Worm (Caenorhabditis elegans) whole organism, midembryonic: ENCODE results near the gene F45E1.1.

Experiments used
- T22C8.4 ChIP-seq: fragments of 200-800 bp; sonication (Bioruptor generic); IDR thresholded peaks from 2 replicates; pipeline ENCODE4 v1.3.6; 2022; ENCODE audit warnings: missing genetic modification characterization, missing compliant biosample characterization
- cog-1 ChIP-seq: sonication (generic microtip); optimal IDR thresholded peaks from 2 replicates; lab custom pipeline; 2016; ENCODE audit warnings: missing genetic modification characterization, missing compliant biosample characterization
- flt-1 ChIP-seq: fragments of 200-800 bp; sonication (Bioruptor generic); IDR thresholded peaks from 2 replicates; pipeline ENCODE4 v1.3.6; 2022; ENCODE audit warnings: missing genetic modification characterization, missing compliant biosample characterization
- klf-2 ChIP-seq: fragments of 200-800 bp; sonication (Bioruptor generic); conservative IDR thresholded peaks from 2 replicates; pipeline ENCODE4 v1.3.6; 2022; ENCODE audit warnings: missing genetic modification reagents, missing genetic modification characterization, missing compliant biosample characterization
- med-1 ChIP-seq: sonication (generic microtip); optimal IDR thresholded peaks from 2 replicates; lab custom pipeline; 2017; ENCODE audit warnings: missing genetic modification characterization, mild to moderate bottlenecking, missing compliant biosample characterization, antibody characterized with exemption, missing genetic modification reagents; ENCODE audit not compliant: insufficient read depth
- ref-1 ChIP-seq: fragments of 200-800 bp; sonication (Bioruptor generic); conservative IDR thresholded peaks from 2 replicates; pipeline ENCODE4 v1.3.6; 2022; ENCODE audit warnings: missing genetic modification reagents, missing genetic modification characterization, missing compliant biosample characterization
- tab-1 ChIP-seq: fragments of 200-800 bp; sonication (Bioruptor generic); IDR thresholded peaks from 2 replicates; pipeline ENCODE4 v1.3.6; 2022; ENCODE audit warnings: missing genetic modification characterization, missing compliant biosample characterization
- ztf-23 ChIP-seq: fragments of 200-800 bp; sonication (Bioruptor generic); IDR thresholded peaks from 2 replicates; pipeline ENCODE4 v1.3.6; 2022; ENCODE audit warnings: missing genetic modification reagents, missing genetic modification characterization, missing compliant biosample characterization
- ztf-29 ChIP-seq: fragments of 200-800 bp; sonication (Bioruptor generic); IDR thresholded peaks from 2 replicates; pipeline ENCODE4 v1.3.6; 2022; ENCODE audit warnings: missing genetic modification reagents, missing genetic modification characterization, missing compliant biosample characterization

F45E1.1 gene

DNA sequence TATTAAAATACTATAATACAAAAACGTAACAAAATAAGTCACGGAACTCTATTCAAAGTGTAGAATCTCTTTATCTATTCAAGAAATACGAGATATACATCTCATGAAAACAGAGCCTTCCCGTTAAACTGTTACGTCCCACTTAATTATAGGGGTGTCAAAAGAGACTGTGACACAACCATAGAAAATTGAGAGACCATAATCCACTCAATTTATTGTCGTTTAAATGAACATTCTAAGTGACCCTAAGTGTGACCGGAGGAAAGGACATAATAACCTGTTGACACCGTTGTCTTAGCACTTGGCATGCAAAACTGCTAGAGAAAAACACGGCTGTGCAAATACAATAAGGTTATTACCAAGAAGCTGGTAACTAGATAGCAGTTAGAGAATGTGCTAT lies 34.9 kb upstream of the F45E1.1 start:
- no peak for TF ChIP-seq med-1 (GFP tag; lab: Kevin White, UChicago)
- TF ChIP-seq klf-2 (GFP tag; lab: Robert Waterston, UW), result no peak
- no peak for TF ChIP-seq ztf-23 (GFP tag; lab: Robert Waterston, UW)
- no peak for TF ChIP-seq T22C8.4
- no peak for TF ChIP-seq ztf-29 (GFP tag; lab: Robert Waterston, UW)
- no peak for TF ChIP-seq tab-1
- TF ChIP-seq cog-1 (tag; lab: Kevin White, UChicago), result no peak
- TF ChIP-seq ref-1, result no peak
- no peak for TF ChIP-seq flt-1

- TF ChIP-seq T22C8.4 (no peak), med-1 (GFP tag; lab: Kevin White, UChicago) (no peak), cog-1 (tag; lab: Kevin White, UChicago) (no peak), tab-1 (no peak), flt-1 (no peak), ref-1 (no peak), klf-2 (GFP tag; lab: Robert Waterston, UW) (no peak), ztf-29 (GFP tag; lab: Robert Waterston, UW) (no peak), ztf-23 (GFP tag; lab: Robert Waterston, UW) (no peak)
These were observed 27.7 kb upstream of the F45E1.1 start for ce11 chrX:7975741-7976140.

DNA sequence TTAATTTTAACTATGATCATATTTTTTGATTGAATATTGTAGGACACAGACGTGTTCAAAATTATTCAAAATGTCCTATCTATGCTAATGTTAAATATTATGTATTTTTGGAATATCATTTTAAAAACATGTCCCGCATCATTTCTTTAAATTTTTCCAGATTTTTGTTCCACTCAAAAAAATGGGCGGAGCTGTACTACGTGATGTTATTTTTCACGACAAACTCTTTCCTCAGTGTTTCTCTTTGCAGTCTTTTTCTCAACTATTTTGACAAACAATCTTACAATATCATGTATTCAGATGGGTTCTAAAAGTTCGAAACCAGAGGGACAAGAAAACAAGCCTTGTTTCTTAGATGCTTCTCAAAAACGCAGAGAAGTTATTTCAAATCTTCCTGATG lies 27.1 kb upstream of the F45E1.1 start, which contains the start of gene F45E1.5:
Gene F45E1.5, plus strand, starts transcription at position 301 of the 400 bp plus-strand sequence.
- TF ChIP-seq T22C8.4, result no peak
- TF ChIP-seq ztf-23 (GFP tag; lab: Robert Waterston, UW), result no peak
- no peak for TF ChIP-seq ztf-29 (GFP tag; lab: Robert Waterston, UW)
- no peak for TF ChIP-seq cog-1 (tag; lab: Kevin White, UChicago)
- TF ChIP-seq tab-1, result no peak
- TF ChIP-seq med-1 (GFP tag; lab: Kevin White, UChicago), result no peak
- TF ChIP-seq klf-2 (GFP tag; lab: Robert Waterston, UW), result no peak
- TF ChIP-seq flt-1, result no peak
- TF ChIP-seq ref-1, result no peak

DNA sequence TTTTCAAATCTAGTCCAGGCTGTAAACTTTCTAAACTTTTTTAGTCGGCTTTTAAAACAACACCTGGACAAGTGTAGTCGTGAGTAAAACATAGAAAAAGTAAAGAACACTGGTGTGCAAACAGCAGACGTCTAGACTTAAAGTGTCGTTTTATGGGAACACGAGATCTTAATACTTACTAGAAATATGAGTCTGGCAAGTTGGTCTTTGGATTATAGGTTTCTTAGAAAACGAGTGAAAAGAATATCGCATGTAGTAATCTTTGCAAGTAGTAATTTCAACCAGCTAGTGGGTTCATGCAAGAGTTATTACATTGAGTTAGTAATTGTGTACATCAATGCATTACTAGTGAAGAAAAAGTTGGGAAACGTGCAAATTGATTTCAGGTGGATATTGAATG lies 26.0 kb upstream of the F45E1.1 start:
- TF ChIP-seq cog-1 (tag; lab: Kevin White, UChicago) (no peak), tab-1 (no peak), flt-1 (no peak), ztf-29 (GFP tag; lab: Robert Waterston, UW) (no peak), ref-1 (no peak), ztf-23 (GFP tag; lab: Robert Waterston, UW) (no peak), med-1 (GFP tag; lab: Kevin White, UChicago) (no peak), klf-2 (GFP tag; lab: Robert Waterston, UW) (no peak), T22C8.4 (no peak)

DNA sequence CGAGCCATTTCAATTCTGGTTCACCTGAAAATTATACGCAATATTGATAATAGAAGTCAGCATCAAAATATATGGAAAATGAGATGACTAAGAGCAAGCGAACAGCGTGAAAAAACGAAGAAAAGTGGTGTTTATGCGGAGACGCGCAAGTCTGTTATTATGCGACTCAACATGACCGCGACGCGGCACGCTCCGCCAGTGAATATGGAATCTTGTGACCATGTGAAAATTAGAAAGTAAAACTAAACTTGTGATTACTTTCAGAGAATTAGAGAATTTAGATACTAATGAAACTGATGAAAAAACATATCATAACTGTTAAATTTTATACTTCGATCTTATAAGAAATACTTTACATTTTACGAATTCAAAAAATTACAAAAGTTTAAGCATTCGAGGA lies 21.4 kb upstream of the F45E1.1 start, which contains the start of gene his-71:
Gene his-71, minus strand, starts transcription at position 24 of the 400 bp plus-strand sequence.
- TF ChIP-seq ref-1, result no peak
- no peak for TF ChIP-seq T22C8.4
- no peak for TF ChIP-seq tab-1
- TF ChIP-seq ztf-29 (GFP tag; lab: Robert Waterston, UW), result no peak
- no peak for TF ChIP-seq flt-1
- no peak for TF ChIP-seq cog-1 (tag; lab: Kevin White, UChicago)

- TF ChIP-seq flt-1 (no peak), med-1 (GFP tag; lab: Kevin White, UChicago) (no peak), T22C8.4 (no peak), ztf-29 (GFP tag; lab: Robert Waterston, UW) (no peak), klf-2 (GFP tag; lab: Robert Waterston, UW) (no peak), ref-1 (no peak), cog-1 (tag; lab: Kevin White, UChicago) (no peak), ztf-23 (GFP tag; lab: Robert Waterston, UW) (no peak), tab-1 (no peak)
These were observed 18.7 kb upstream of the F45E1.1 start for ce11 chrX:7984742-7985141.

DNA sequence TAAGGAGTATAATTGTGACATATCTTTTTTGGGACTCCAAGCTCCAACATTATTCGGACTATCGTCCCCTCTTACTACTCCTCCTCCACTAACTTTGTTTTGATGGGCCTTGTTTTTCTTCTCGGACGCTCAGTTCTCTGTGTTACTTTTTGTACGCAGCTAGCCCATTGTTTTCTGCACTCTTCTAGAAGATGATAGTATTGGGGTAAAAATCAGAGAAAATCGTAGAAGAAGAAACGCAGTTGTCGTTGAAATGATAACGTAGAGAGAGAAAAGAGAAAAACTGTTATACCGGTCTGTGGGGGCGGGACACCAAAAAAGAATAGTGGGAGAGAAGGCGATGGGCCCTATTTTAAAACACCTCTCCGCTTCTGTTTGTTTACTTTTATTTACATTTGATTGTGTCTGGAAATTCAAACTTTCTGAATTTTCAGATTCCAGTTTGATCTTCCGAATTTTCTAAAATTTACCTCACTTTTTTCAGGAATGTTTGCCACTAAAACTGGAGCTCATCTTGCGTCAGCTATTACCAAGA lies 17.9 kb upstream of the F45E1.1 start, which contains the start of gene F45E1.4:
Gene F45E1.4, plus strand, starts transcription at position 485 of the 535 bp plus-strand sequence.
- TF ChIP-seq klf-2 (GFP tag; lab: Robert Waterston, UW), result no peak
- TF ChIP-seq tab-1, result no peak
- no peak for TF ChIP-seq ztf-29 (GFP tag; lab: Robert Waterston, UW)
- no peak for TF ChIP-seq flt-1
- no peak for TF ChIP-seq cog-1 (tag; lab: Kevin White, UChicago)
- no peak for TF ChIP-seq ztf-23 (GFP tag; lab: Robert Waterston, UW)
- no peak for TF ChIP-seq med-1 (GFP tag; lab: Kevin White, UChicago)
- no peak for TF ChIP-seq ref-1
- no peak for TF ChIP-seq T22C8.4

ce11 chrX:7986892-7987291 lies 16.6 kb upstream of the F45E1.1 start:
- no peak for TF ChIP-seq cog-1 (tag; lab: Kevin White, UChicago)
- TF ChIP-seq klf-2 (GFP tag; lab: Robert Waterston, UW), result no peak
- TF ChIP-seq T22C8.4, result no peak
- TF ChIP-seq tab-1, result no peak
- no peak for TF ChIP-seq med-1 (GFP tag; lab: Kevin White, UChicago)
- no peak for TF ChIP-seq ztf-23 (GFP tag; lab: Robert Waterston, UW)
- no peak for TF ChIP-seq ref-1
- no peak for TF ChIP-seq flt-1
- TF ChIP-seq ztf-29 (GFP tag; lab: Robert Waterston, UW), result no peak

DNA sequence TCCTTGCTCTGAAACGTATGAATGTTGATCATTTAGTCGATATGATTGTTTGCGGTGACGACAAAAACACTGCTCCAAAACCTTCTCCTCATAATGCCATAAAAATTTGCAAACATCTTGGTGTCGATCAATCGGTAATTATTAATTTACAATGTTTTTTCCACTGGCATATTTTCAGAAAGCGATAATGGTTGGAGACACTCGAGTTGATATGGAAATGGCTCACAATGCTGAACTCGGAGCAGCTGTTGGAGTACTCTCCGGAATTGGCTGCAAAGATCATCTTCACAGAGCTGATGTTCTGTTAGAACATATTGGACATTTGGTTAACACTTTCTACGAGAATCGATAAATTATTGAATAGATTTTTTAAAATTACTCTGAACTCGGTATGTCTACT lies 15.0 kb upstream of the F45E1.1 start:
- TF ChIP-seq T22C8.4, result no peak
- TF ChIP-seq ref-1, result no peak
- TF ChIP-seq ztf-23 (GFP tag; lab: Robert Waterston, UW), result no peak
- no peak for TF ChIP-seq med-1 (GFP tag; lab: Kevin White, UChicago)
- no peak for TF ChIP-seq klf-2 (GFP tag; lab: Robert Waterston, UW)
- no peak for TF ChIP-seq tab-1
- TF ChIP-seq flt-1, result no peak
- TF ChIP-seq cog-1 (tag; lab: Kevin White, UChicago), result no peak
- no peak for TF ChIP-seq ztf-29 (GFP tag; lab: Robert Waterston, UW)

DNA sequence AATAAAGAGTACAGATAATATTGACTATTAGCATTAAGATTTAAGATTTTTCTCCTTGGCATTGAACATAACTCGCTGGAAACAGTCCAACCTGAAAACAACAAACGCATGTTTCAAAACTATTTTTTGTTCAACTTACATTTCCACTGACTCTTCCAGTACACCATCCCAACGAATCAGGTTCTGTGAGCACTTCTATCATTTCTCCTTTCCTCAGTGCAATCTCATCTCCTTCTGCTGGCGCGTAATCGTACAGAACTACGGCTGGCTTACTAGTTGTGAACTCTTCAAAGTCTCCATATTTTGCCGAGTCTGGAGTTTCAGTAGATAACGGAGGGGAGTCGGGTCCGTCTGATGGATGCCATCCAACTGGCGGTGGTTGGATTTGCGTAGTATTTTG lies 14.3 kb upstream of the F45E1.1 start:
- TF ChIP-seq ztf-23 (GFP tag; lab: Robert Waterston, UW), result no peak
- no peak for TF ChIP-seq med-1 (GFP tag; lab: Kevin White, UChicago)
- TF ChIP-seq ref-1, result no peak
- no peak for TF ChIP-seq klf-2 (GFP tag; lab: Robert Waterston, UW)
- TF ChIP-seq tab-1, result no peak
- no peak for TF ChIP-seq cog-1 (tag; lab: Kevin White, UChicago)
- TF ChIP-seq ztf-29 (GFP tag; lab: Robert Waterston, UW), result no peak
- TF ChIP-seq T22C8.4, result no peak
- no peak for TF ChIP-seq flt-1
